Worm (Caenorhabditis elegans): ENCODE results near the gene cchl-1.
A peak's percentile ranks its signal among the peaks of the same experiment; 100 is the strongest.

The cchl-1 gene

ce11 chrII:11234751-11235150 lies 1.4 kb downstream of the cchl-1 start, which contains the start of gene cox-15:
Gene cox-15 (minus strand): TSS chrII:11234952.
- TF ChIP-seq ceh-36 (tag; optimal IDR thresholded peaks at IDR 0.05) = no peak
- no peak for TF ChIP-seq F13C5.2 (tag; optimal IDR thresholded peaks at IDR 0.05)
- no peak for TF ChIP-seq tbx-37 (GFP tag; conservative IDR thresholded peaks at IDR 0.05)
- no peak for TF ChIP-seq tbx-11 (GFP tag; IDR thresholded peaks at IDR 0.05)
- TF ChIP-seq aly-1 (tag; optimal IDR thresholded peaks at IDR 0.05) = no peak
- TF ChIP-seq scrt-1 (GFP tag; IDR thresholded peaks at IDR 0.05) = no peak
- TF ChIP-seq flt-1 (GFP tag; IDR thresholded peaks at IDR 0.05) = no peak
- TF ChIP-seq hmbx-1 (tag; optimal IDR thresholded peaks at IDR 0.05) = no peak
- TF ChIP-seq hnd-1 (tag; optimal IDR thresholded peaks at IDR 0.05) = no peak
- no peak for TF ChIP-seq ets-7 (tag; optimal IDR thresholded peaks at IDR 0.05)
- no peak for TF ChIP-seq sea-1 (GFP tag; conservative IDR thresholded peaks at IDR 0.05)
- TF ChIP-seq ceh-13 (GFP tag; optimal IDR thresholded peaks at IDR 0.05) = no peak
- TF ChIP-seq hmg-4 (GFP tag; optimal IDR thresholded peaks at IDR 0.05) = no peak
- no peak for TF ChIP-seq B0310.2 (tag; optimal IDR thresholded peaks at IDR 0.05)
- no peak for TF ChIP-seq ama-1 (optimal IDR thresholded peaks at IDR 0.05)
- TF ChIP-seq pes-1 (GFP tag; IDR thresholded peaks at IDR 0.05) = no peak
- TF ChIP-seq tra-4 (tag; optimal IDR thresholded peaks at IDR 0.05) = no peak

- TF ChIP-seq ets-7 (tag; optimal IDR thresholded peaks at IDR 0.05) = no peak
- TF ChIP-seq scrt-1 (GFP tag; IDR thresholded peaks at IDR 0.05) = no peak
- TF ChIP-seq ceh-13 (GFP tag; optimal IDR thresholded peaks at IDR 0.05) = no peak
- no peak for TF ChIP-seq hmbx-1 (tag; optimal IDR thresholded peaks at IDR 0.05)
- TF ChIP-seq pes-1 (GFP tag; IDR thresholded peaks at IDR 0.05) = no peak
- TF ChIP-seq tbx-37 (GFP tag; conservative IDR thresholded peaks at IDR 0.05) = no peak
- no peak for TF ChIP-seq F13C5.2 (tag; optimal IDR thresholded peaks at IDR 0.05)
- no peak for TF ChIP-seq ama-1 (optimal IDR thresholded peaks at IDR 0.05)
- no peak for TF ChIP-seq ceh-36 (tag; optimal IDR thresholded peaks at IDR 0.05)
- no peak for TF ChIP-seq tbx-11 (GFP tag; IDR thresholded peaks at IDR 0.05)
- no peak for TF ChIP-seq sea-1 (GFP tag; conservative IDR thresholded peaks at IDR 0.05)
- no peak for TF ChIP-seq aly-1 (tag; optimal IDR thresholded peaks at IDR 0.05)
- no peak for TF ChIP-seq tra-4 (tag; optimal IDR thresholded peaks at IDR 0.05)
- TF ChIP-seq flt-1 (GFP tag; IDR thresholded peaks at IDR 0.05) = no peak
- TF ChIP-seq hnd-1 (tag; optimal IDR thresholded peaks at IDR 0.05) = no peak
- TF ChIP-seq B0310.2 (tag; optimal IDR thresholded peaks at IDR 0.05) = no peak
- TF ChIP-seq hmg-4 (GFP tag; optimal IDR thresholded peaks at IDR 0.05) = no peak
Observed at ce11 chrII:11226379-11226778, 9.8 kb downstream of the cchl-1 start, which contains the start of gene T06D8.2. Gene T06D8.2 (plus strand): TSS chrII:11226679.

ce11 chrII:11224045-11224481 lies 12.1 kb downstream of the cchl-1 start:
- TF ChIP-seq F13C5.2 (tag; optimal IDR thresholded peaks at IDR 0.05) = peak; percentile 38
- no peak for TF ChIP-seq ets-7 (tag; optimal IDR thresholded peaks at IDR 0.05)

- no peak for TF ChIP-seq sea-1 (GFP tag; conservative IDR thresholded peaks at IDR 0.05)
- TF ChIP-seq ets-7 (tag; optimal IDR thresholded peaks at IDR 0.05) = no peak
- no peak for TF ChIP-seq scrt-1 (GFP tag; IDR thresholded peaks at IDR 0.05)
- no peak for TF ChIP-seq ama-1 (optimal IDR thresholded peaks at IDR 0.05)
- no peak for TF ChIP-seq ceh-36 (tag; optimal IDR thresholded peaks at IDR 0.05)
- no peak for TF ChIP-seq tbx-11 (GFP tag; IDR thresholded peaks at IDR 0.05)
- TF ChIP-seq B0310.2 (tag; optimal IDR thresholded peaks at IDR 0.05) = no peak
- no peak for TF ChIP-seq hmbx-1 (tag; optimal IDR thresholded peaks at IDR 0.05)
- TF ChIP-seq F13C5.2 (tag; optimal IDR thresholded peaks at IDR 0.05) = no peak
- no peak for TF ChIP-seq flt-1 (GFP tag; IDR thresholded peaks at IDR 0.05)
- no peak for TF ChIP-seq hmg-4 (GFP tag; optimal IDR thresholded peaks at IDR 0.05)
Observed at ce11 chrII:11221771-11222355, 14.3 kb downstream of the cchl-1 start, which contains the start of gene plpr-1. Gene plpr-1 (plus strand): TSS chrII:11222305.

- TF ChIP-seq pes-1 (GFP tag; IDR thresholded peaks at IDR 0.05) (no peak), hmg-4 (GFP tag; optimal IDR thresholded peaks at IDR 0.05) (no peak), tbx-11 (GFP tag; IDR thresholded peaks at IDR 0.05) (no peak), ama-1 (optimal IDR thresholded peaks at IDR 0.05) (no peak), sea-1 (GFP tag; conservative IDR thresholded peaks at IDR 0.05) (no peak), flt-1 (GFP tag; IDR thresholded peaks at IDR 0.05) (no peak), ceh-36 (tag; optimal IDR thresholded peaks at IDR 0.05) (no peak), F13C5.2 (tag; optimal IDR thresholded peaks at IDR 0.05) (no peak), ets-7 (tag; optimal IDR thresholded peaks at IDR 0.05) (no peak), hnd-1 (tag; optimal IDR thresholded peaks at IDR 0.05) (no peak), tbx-37 (GFP tag; conservative IDR thresholded peaks at IDR 0.05) (no peak), hmbx-1 (tag; optimal IDR thresholded peaks at IDR 0.05) (no peak), tra-4 (tag; optimal IDR thresholded peaks at IDR 0.05) (no peak), aly-1 (tag; optimal IDR thresholded peaks at IDR 0.05) (no peak), B0310.2 (tag; optimal IDR thresholded peaks at IDR 0.05) (no peak), scrt-1 (GFP tag; IDR thresholded peaks at IDR 0.05) (no peak), ceh-13 (GFP tag; optimal IDR thresholded peaks at IDR 0.05) (no peak)
Observed at ce11 chrII:11205783-11206182, 30.4 kb downstream of the cchl-1 start.

- TF ChIP-seq scrt-1 (GFP tag; IDR thresholded peaks at IDR 0.05) (no peak), ceh-36 (tag; optimal IDR thresholded peaks at IDR 0.05) (no peak), aly-1 (tag; optimal IDR thresholded peaks at IDR 0.05) (no peak), ceh-13 (GFP tag; optimal IDR thresholded peaks at IDR 0.05) (no peak), pes-1 (GFP tag; IDR thresholded peaks at IDR 0.05) (no peak), hmg-4 (GFP tag; optimal IDR thresholded peaks at IDR 0.05) (no peak), F13C5.2 (tag; optimal IDR thresholded peaks at IDR 0.05) (no peak), hmbx-1 (tag; optimal IDR thresholded peaks at IDR 0.05) (no peak), tra-4 (tag; optimal IDR thresholded peaks at IDR 0.05) (no peak), hnd-1 (tag; optimal IDR thresholded peaks at IDR 0.05) (no peak), tbx-37 (GFP tag; conservative IDR thresholded peaks at IDR 0.05) (no peak), tbx-11 (GFP tag; IDR thresholded peaks at IDR 0.05) (no peak), ets-7 (tag; optimal IDR thresholded peaks at IDR 0.05) (no peak)
Observed at ce11 chrII:11204731-11205130, 31.5 kb downstream of the cchl-1 start.

- TF ChIP-seq sea-1 (GFP tag; conservative IDR thresholded peaks at IDR 0.05) (no peak), F13C5.2 (tag; optimal IDR thresholded peaks at IDR 0.05) (no peak), ceh-13 (GFP tag; optimal IDR thresholded peaks at IDR 0.05) (no peak), aly-1 (tag; optimal IDR thresholded peaks at IDR 0.05) (no peak), flt-1 (GFP tag; IDR thresholded peaks at IDR 0.05) (no peak), pes-1 (GFP tag; IDR thresholded peaks at IDR 0.05) (no peak), hmbx-1 (tag; optimal IDR thresholded peaks at IDR 0.05) (no peak), hnd-1 (tag; optimal IDR thresholded peaks at IDR 0.05) (no peak), ets-7 (tag; optimal IDR thresholded peaks at IDR 0.05) (no peak), hmg-4 (GFP tag; optimal IDR thresholded peaks at IDR 0.05) (no peak), scrt-1 (GFP tag; IDR thresholded peaks at IDR 0.05) (no peak), B0310.2 (tag; optimal IDR thresholded peaks at IDR 0.05) (no peak), tbx-11 (GFP tag; IDR thresholded peaks at IDR 0.05) (no peak), ceh-36 (tag; optimal IDR thresholded peaks at IDR 0.05) (no peak), tra-4 (tag; optimal IDR thresholded peaks at IDR 0.05) (no peak), ama-1 (optimal IDR thresholded peaks at IDR 0.05) (no peak), tbx-37 (GFP tag; conservative IDR thresholded peaks at IDR 0.05) (no peak)
Observed at ce11 chrII:11202581-11203271, 33.5 kb downstream of the cchl-1 start, which contains the start of gene srap-1. Gene srap-1 (plus strand): TSS chrII:11203221.

Measured in whole organism, early embryonic.